Worm (Caenorhabditis elegans): ENCODE data around the gene pqn-29.

The pqn-29 gene

DNA sequence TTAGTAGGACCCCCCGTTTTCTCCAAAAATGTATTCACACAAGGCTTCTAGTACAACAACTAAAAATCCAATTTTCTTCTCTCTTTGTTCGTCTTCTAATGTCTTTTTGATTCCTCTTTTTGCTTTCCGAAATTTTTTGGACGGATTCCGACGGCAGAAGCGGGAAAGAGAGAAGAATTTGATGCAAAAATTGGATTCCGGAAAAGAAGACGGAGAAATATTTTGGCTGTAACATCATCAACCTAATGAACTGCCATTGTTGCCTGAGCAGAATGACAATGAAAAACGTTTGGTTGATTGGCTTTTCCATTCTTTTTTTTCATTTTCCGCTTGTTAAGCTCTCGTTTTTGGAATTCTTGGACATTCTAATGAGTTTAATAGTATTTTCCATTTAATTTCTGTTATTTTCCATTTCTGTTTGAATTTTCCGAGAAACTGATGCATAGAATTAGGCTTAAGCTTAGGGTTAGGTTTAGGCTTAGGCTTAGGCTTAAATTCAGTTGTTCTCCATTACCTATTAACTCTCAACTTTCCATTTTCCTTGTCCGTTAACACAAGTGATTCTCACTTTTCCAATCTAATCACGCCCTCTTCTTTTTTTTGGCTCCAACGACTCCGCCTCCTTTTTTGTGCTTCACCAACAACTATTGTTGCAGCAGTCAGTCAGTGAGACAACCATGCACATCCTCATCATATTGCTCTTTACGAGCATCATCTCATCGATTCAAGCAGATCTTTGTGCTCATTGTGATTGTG is 23.6 kb downstream of the pqn-29 start, which contains the start of gene lron-5:
Gene lron-5 (plus strand): TSS at position 655 of the 756 bp plus-strand sequence.
- no peak for TF ChIP-seq mdl-1 (tag; optimal IDR thresholded peaks at IDR 0.05)
- no peak for TF ChIP-seq ztf-1 (GFP tag; conservative IDR thresholded peaks at IDR 0.05)
- no peak for TF ChIP-seq F13H6.1 (tag; optimal IDR thresholded peaks at IDR 0.05)
- TF ChIP-seq blmp-1 (tag; optimal IDR thresholded peaks at IDR 0.05; ENCODE audit: insufficient read depth), result no peak
- TF ChIP-seq mab-5 (tag; optimal IDR thresholded peaks at IDR 0.05), result no peak
- TF ChIP-seq elt-1 (tag; optimal IDR thresholded peaks at IDR 0.05), result no peak
- TF ChIP-seq ztf-11 (tag; optimal IDR thresholded peaks at IDR 0.05), result no peak
- TF ChIP-seq alr-1 (tag; optimal IDR thresholded peaks at IDR 0.05), result no peak
- TF ChIP-seq gmeb-1 (tag; optimal IDR thresholded peaks at IDR 0.05), result no peak
- no peak for TF ChIP-seq skn-1 (tag; optimal IDR thresholded peaks at IDR 0.05)
- TF ChIP-seq ztf-4 (tag; optimal IDR thresholded peaks at IDR 0.05), result no peak
- TF ChIP-seq zag-1 (tag; optimal IDR thresholded peaks at IDR 0.05), result no peak
- TF ChIP-seq unc-62 (GFP tag; optimal IDR thresholded peaks at IDR 0.05), result no peak
- no peak for TF ChIP-seq nhr-6 (tag; optimal IDR thresholded peaks at IDR 0.05)
- no peak for TF ChIP-seq nhr-77 (tag; optimal IDR thresholded peaks at IDR 0.05)
- TF ChIP-seq ZK546.5 (tag; optimal IDR thresholded peaks at IDR 0.05), result no peak
- no peak for TF ChIP-seq nhr-129 (tag; optimal IDR thresholded peaks at IDR 0.05)
- no peak for TF ChIP-seq ceh-16 (tag; optimal IDR thresholded peaks at IDR 0.05)
- TF ChIP-seq lsy-2 (tag; optimal IDR thresholded peaks at IDR 0.05), result no peak

DNA sequence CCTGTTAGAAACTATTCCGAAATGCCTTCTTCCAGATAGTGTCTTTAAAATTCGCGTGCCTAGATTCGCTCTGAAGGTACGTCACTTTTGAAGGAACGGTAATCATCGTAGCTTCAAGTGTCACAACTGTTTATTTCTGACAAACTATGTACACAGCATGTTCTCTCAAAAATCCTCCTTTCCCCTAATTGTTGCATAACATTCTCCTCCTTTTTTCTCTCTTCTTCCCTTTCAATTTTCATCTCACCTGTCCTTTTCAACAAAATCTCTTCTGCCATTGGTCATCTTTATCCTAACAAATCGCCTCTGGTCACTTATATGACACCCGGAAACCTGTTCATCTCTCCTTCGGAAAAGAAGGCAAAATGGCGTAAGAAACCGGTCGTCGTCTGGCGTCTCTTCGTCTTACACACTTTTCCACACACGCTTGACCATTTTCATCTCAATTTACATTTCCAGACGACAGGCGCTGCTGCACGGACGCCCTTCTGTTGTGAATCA is 30.0 kb downstream of the pqn-29 start, which contains the start of gene lips-3:
Gene lips-3 (plus strand): TSS at position 458 of the 501 bp plus-strand sequence.
- peak; percentile 35 for TF ChIP-seq nhr-25 (tag; optimal IDR thresholded peaks at IDR 0.05)
- no peak for TF ChIP-seq nhr-23 (tag; optimal IDR thresholded peaks at IDR 0.05)

DNA sequence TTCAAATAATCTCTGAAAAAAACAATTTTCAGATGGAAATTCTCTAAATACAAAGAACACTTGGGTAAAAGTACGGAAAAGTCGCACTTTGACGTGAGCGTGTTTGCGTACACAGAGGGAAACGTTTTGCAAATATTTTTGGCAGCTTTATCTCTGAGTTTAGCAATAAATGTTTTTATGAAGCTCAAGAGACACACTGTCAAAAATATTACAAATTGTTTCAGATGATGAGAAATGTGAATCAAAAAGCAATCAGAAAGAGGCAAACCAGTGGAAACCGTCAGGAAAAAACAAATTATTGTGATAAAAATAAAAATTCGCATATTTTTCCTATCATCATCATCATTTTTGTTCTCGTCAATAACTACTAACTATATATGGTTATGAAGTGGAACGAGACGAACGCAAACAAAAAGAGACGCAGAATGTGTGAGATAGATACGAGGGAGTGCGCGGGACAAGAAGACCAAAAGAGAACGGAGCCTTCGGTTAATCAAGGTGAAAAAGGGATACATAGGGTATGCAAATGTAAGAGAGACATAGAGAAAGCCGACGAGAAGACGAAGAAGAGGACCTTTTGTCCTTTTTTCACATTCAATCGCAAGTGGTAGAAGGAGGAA is 33.7 kb downstream of the pqn-29 start, which contains the start of gene sel-2:
Gene sel-2 (minus strand): TSS at position 51 of the 620 bp plus-strand sequence.
- TF ChIP-seq lsy-2 (tag; optimal IDR thresholded peaks at IDR 0.05) (peak in 1 of 2 experiments; percentile 36), ztf-4 (tag; optimal IDR thresholded peaks at IDR 0.05) (no peak), unc-55 (GFP tag; optimal IDR thresholded peaks at IDR 0.05) (peak; percentile 36), nhr-129 (tag; optimal IDR thresholded peaks at IDR 0.05) (peak; percentile 7), ama-1 (optimal IDR thresholded peaks at IDR 0.05) (no peak), ceh-82 (tag; optimal IDR thresholded peaks at IDR 0.05) (no peak), snpc-4 (tag; optimal IDR thresholded peaks at IDR 0.05) (no peak), lin-39 (tag; optimal IDR thresholded peaks at IDR 0.05) (no peak), Y55F3AM.14 (GFP tag; optimal IDR thresholded peaks at IDR 0.05) (no peak), nhr-6 (tag; optimal IDR thresholded peaks at IDR 0.05) (no peak), ZK546.5 (tag; optimal IDR thresholded peaks at IDR 0.05) (no peak), elt-3 (tag; optimal IDR thresholded peaks at IDR 0.05) (no peak), elt-1 (tag; optimal IDR thresholded peaks at IDR 0.05) (no peak), nhr-25 (tag; optimal IDR thresholded peaks at IDR 0.05) (peak; percentile 47), ceh-16 (tag; optimal IDR thresholded peaks at IDR 0.05) (no peak), unc-39 (tag; optimal IDR thresholded peaks at IDR 0.05) (no peak), C34F6.9 (tag; optimal IDR thresholded peaks at IDR 0.05) (peak; percentile 65), F13H6.1 (tag; optimal IDR thresholded peaks at IDR 0.05) (peak; percentile 30), fos-1 (tag; optimal IDR thresholded peaks at IDR 0.05) (no peak), sma-9 (GFP tag; optimal IDR thresholded peaks at IDR 0.05) (peak; percentile 50), sma-9 (tag; optimal IDR thresholded peaks at IDR 0.05) (no peak), egl-27 (tag; optimal IDR thresholded peaks at IDR 0.05) (no peak)

DNA sequence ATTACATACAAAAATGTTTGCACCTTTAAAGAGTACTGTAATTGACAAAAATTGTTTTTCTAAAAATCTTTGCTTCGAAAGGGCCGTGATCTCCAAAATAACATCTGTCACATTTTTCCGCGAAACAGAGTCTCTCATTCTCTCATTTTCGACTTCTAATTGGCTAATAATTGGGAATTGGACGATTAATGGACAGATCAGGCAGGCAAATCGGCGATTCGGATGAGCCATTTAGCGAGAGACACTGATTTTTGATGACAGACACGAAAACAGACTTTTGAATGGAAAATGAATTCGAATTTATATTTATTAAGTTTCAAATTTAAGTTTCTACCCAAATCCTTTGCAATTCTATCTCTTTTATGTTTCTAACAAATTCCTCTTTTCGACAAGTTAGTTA is 42.3 kb downstream of the pqn-29 start:
- TF ChIP-seq ztf-4 (tag; optimal IDR thresholded peaks at IDR 0.05), result no peak
- no peak for TF ChIP-seq aly-2 (tag; optimal IDR thresholded peaks at IDR 0.05)
- no peak for TF ChIP-seq mbf-1 (tag; optimal IDR thresholded peaks at IDR 0.05)
- no peak for TF ChIP-seq nhr-10 (tag; optimal IDR thresholded peaks at IDR 0.05)
- no peak for TF ChIP-seq ZK546.5 (tag; optimal IDR thresholded peaks at IDR 0.05)
- TF ChIP-seq elt-1 (tag; optimal IDR thresholded peaks at IDR 0.05), result no peak
- TF ChIP-seq unc-62 (GFP tag; optimal IDR thresholded peaks at IDR 0.05), result no peak
- TF ChIP-seq sma-3 (GFP tag; optimal IDR thresholded peaks at IDR 0.05), result no peak
- TF ChIP-seq unc-55 (GFP tag; optimal IDR thresholded peaks at IDR 0.05), result no peak
- TF ChIP-seq lin-13 (GFP tag; optimal IDR thresholded peaks at IDR 0.05), result no peak
- no peak for TF ChIP-seq C34F6.9 (tag; optimal IDR thresholded peaks at IDR 0.05)
- no peak for TF ChIP-seq mdl-1 (tag; optimal IDR thresholded peaks at IDR 0.05)
- no peak for TF ChIP-seq mab-5 (tag; optimal IDR thresholded peaks at IDR 0.05)
- TF ChIP-seq peb-1 (tag; optimal IDR thresholded peaks at IDR 0.05), result no peak
- no peak for TF ChIP-seq snpc-4 (tag; optimal IDR thresholded peaks at IDR 0.05)
- TF ChIP-seq nhr-23 (tag; optimal IDR thresholded peaks at IDR 0.05), result no peak
- TF ChIP-seq unc-39 (tag; optimal IDR thresholded peaks at IDR 0.05), result no peak
- no peak for TF ChIP-seq nhr-129 (tag; optimal IDR thresholded peaks at IDR 0.05)
- TF ChIP-seq nhr-237 (tag; optimal IDR thresholded peaks at IDR 0.05), result no peak
